Worm (Caenorhabditis elegans) whole organism, L4 larva: ENCODE results near the gene hsp-12.3.

Experiments
- D1046.2 ChIP-seq: fragments of 200-800 bp; sonication (Bioruptor generic); IDR thresholded peaks from 2 replicates; pipeline ENCODE4 v1.3.6; 2022; ENCODE audit warnings: missing genetic modification characterization, missing compliant biosample characterization
- F37D6.2 ChIP-seq: sonication (generic microtip); optimal IDR thresholded peaks from 2 replicates; lab custom pipeline; 2016; ENCODE audit warnings: mild to moderate bottlenecking, missing genetic modification characterization, missing compliant biosample characterization
- F44E2.7 ChIP-seq: fragments of 200-800 bp; sonication (Bioruptor generic); IDR thresholded peaks from 2 replicates; pipeline ENCODE4 v2.1.2; 2022; ENCODE audit warnings: missing genetic modification characterization, missing compliant biosample characterization
- T26A8.4 ChIP-seq: fragments of 200-800 bp; sonication (Bioruptor generic); IDR thresholded peaks from 2 replicates; pipeline ENCODE4 v1.3.6; 2022; ENCODE audit warnings: missing genetic modification characterization, missing compliant biosample characterization
- Y5F2A.4 ChIP-seq: fragments of 200-800 bp; sonication (Bioruptor generic); optimal IDR thresholded peaks from 2 replicates; lab custom pipeline; 2018; ENCODE audit warnings: mild to moderate bottlenecking, missing genetic modification characterization, missing compliant biosample characterization
- Y75B8A.6 ChIP-seq: fragments of 200-800 bp; sonication (Bioruptor generic); IDR thresholded peaks from 2 replicates; pipeline ENCODE4 v1.3.6; 2022; ENCODE audit warnings: missing genetic modification reagents, missing genetic modification characterization, missing compliant biosample characterization
- aha-1 ChIP-seq: fragments of 150-350 bp; peaks from one replicate; lab custom pipeline; 2014; ENCODE audit warnings: missing biosample characterization, missing genetic modification characterization
- aly-2 ChIP-seq: sonication (generic microtip); optimal IDR thresholded peaks from 2 replicates; lab custom pipeline; 2018; ENCODE audit warnings: missing biosample characterization, missing genetic modification characterization
- arid-1 ChIP-seq: fragments of 200-800 bp; sonication (Bioruptor generic); conservative IDR thresholded peaks from 2 replicates; pipeline ENCODE4 v1.3.6; 2022; ENCODE audit warnings: missing genetic modification reagents, missing genetic modification characterization, missing compliant biosample characterization
- attf-4 ChIP-seq: sonication (generic microtip); optimal IDR thresholded peaks from 3 replicates; lab custom pipeline; 2017; ENCODE audit warnings: missing biosample characterization, missing genetic modification characterization
- ceh-20 ChIP-seq: fragments of 200-800 bp; sonication (Bioruptor generic); IDR thresholded peaks from 2 replicates; pipeline ENCODE4 v1.3.6; 2022; ENCODE audit warnings: missing genetic modification reagents, missing genetic modification characterization, missing compliant biosample characterization
- ceh-28 ChIP-seq: fragments of 150-350 bp; optimal IDR thresholded peaks from 2 replicates; lab custom pipeline; 2014; ENCODE audit warnings: missing biosample characterization, missing genetic modification reagents, missing genetic modification characterization
- ceh-32 ChIP-seq: sonication (generic microtip); optimal IDR thresholded peaks from 2 replicates; lab custom pipeline; 2016; ENCODE audit warnings: mild to moderate bottlenecking, missing genetic modification characterization, missing compliant biosample characterization; ENCODE audit not compliant: poor library complexity
- ceh-44 ChIP-seq: fragments of 200-800 bp; sonication (Bioruptor generic); IDR thresholded peaks from 2 replicates; pipeline ENCODE4 v1.3.6; 2022; ENCODE audit warnings: missing genetic modification reagents, missing genetic modification characterization, missing compliant biosample characterization
- ceh-82 ChIP-seq: sonication (generic microtip); optimal IDR thresholded peaks from 2 replicates; lab custom pipeline; 2017; ENCODE audit warnings: missing biosample characterization, missing genetic modification characterization
- ctbp-1 ChIP-seq: fragments of 200-800 bp; sonication (Bioruptor generic); IDR thresholded peaks from 2 replicates; pipeline ENCODE4 v1.3.6; 2022; ENCODE audit warnings: missing genetic modification reagents, missing genetic modification characterization, missing compliant biosample characterization
- daf-16 ChIP-seq, 3 experiments: sonication (generic microtip); optimal IDR thresholded peaks; 2 replicates each; lab custom pipeline; 2016 to 2017; ENCODE audit warnings: missing genetic modification characterization in 3 of 3, missing genetic modification reagents in 3 of 3, mild to moderate bottlenecking in 2 of 3, missing compliant biosample characterization in 2 of 3, missing biosample characterization in 1 of 3, moderate library complexity in 1 of 3
- dmd-6 ChIP-seq: fragments of 200-800 bp; sonication (Bioruptor generic); IDR thresholded peaks from 2 replicates; pipeline ENCODE4 v1.3.6; 2022; ENCODE audit warnings: missing genetic modification reagents, missing genetic modification characterization, missing compliant biosample characterization
- dmd-9 ChIP-seq: fragments of 200-800 bp; sonication (Bioruptor generic); IDR thresholded peaks from 2 replicates; pipeline ENCODE4 v1.3.6; 2022; ENCODE audit warnings: missing genetic modification reagents, missing genetic modification characterization, missing compliant biosample characterization
- gei-8 ChIP-seq: fragments of 200-800 bp; sonication (Bioruptor generic); optimal IDR thresholded peaks from 2 replicates; lab custom pipeline; 2018; ENCODE audit warnings: mild to moderate bottlenecking, missing genetic modification characterization, missing compliant biosample characterization
- jun-1 ChIP-seq: fragments of 150-350 bp; optimal IDR thresholded peaks from 2 replicates; lab custom pipeline; 2014; ENCODE audit warnings: missing biosample characterization, missing genetic modification reagents, missing genetic modification characterization
- lin-29 ChIP-seq: fragments of 200-800 bp; sonication (Bioruptor generic); IDR thresholded peaks from 2 replicates; pipeline ENCODE4 v1.3.6; 2022; ENCODE audit warnings: missing genetic modification reagents, missing genetic modification characterization, missing compliant biosample characterization
- lin-39 ChIP-seq: fragments of 150-350 bp; optimal IDR thresholded peaks from 2 replicates; lab custom pipeline; 2014; ENCODE audit warnings: missing biosample characterization, missing genetic modification reagents, missing genetic modification characterization
- lir-3 ChIP-seq: sonication (generic microtip); optimal IDR thresholded peaks from 2 replicates; lab custom pipeline; 2016; ENCODE audit warnings: mild to moderate bottlenecking, missing genetic modification characterization, missing compliant biosample characterization
- mdl-1 ChIP-seq, 2 experiments: fragments of 150-350 bp in 1 of 2; sonication (generic microtip) in 1 of 2; optimal IDR thresholded peaks; 2 replicates each; lab custom pipeline; 2014 to 2017; ENCODE audit warnings: missing biosample characterization in 2 of 2, missing genetic modification characterization in 2 of 2
- mes-2 ChIP-seq: sonication (generic microtip); optimal IDR thresholded peaks from 2 replicates; lab custom pipeline; 2016; ENCODE audit warnings: missing genotype, mild to moderate bottlenecking, missing genetic modification characterization, missing compliant biosample characterization; ENCODE audit not compliant: poor library complexity, severe bottlenecking
- mxl-2 ChIP-seq: fragments of 200-800 bp; sonication (Bioruptor generic); conservative IDR thresholded peaks from 2 replicates; pipeline ENCODE4 v1.3.6; 2022; ENCODE audit warnings: missing genetic modification reagents, missing genetic modification characterization, missing compliant biosample characterization
- nhr-10 ChIP-seq: fragments of 150-350 bp; optimal IDR thresholded peaks from 2 replicates; lab custom pipeline; 2014; ENCODE audit warnings: missing biosample characterization, missing genetic modification characterization
- nhr-11 ChIP-seq: fragments of 150-350 bp; optimal IDR thresholded peaks from 2 replicates; lab custom pipeline; 2014; ENCODE audit warnings: missing biosample characterization, missing genetic modification characterization
- nhr-111 ChIP-seq: fragments of 200-800 bp; sonication (Bioruptor generic); optimal IDR thresholded peaks from 2 replicates; lab custom pipeline; 2018; ENCODE audit warnings: mild to moderate bottlenecking, missing genetic modification characterization, missing compliant biosample characterization
- nhr-237 ChIP-seq: sonication (generic microtip); optimal IDR thresholded peaks from 2 replicates; lab custom pipeline; 2017; ENCODE audit warnings: missing biosample characterization, missing genetic modification characterization
- nhr-25 ChIP-seq: sonication (generic microtip); optimal IDR thresholded peaks from 2 replicates; lab custom pipeline; 2017; ENCODE audit warnings: missing genetic modification characterization, mild to moderate bottlenecking, missing compliant biosample characterization, antibody characterized with exemption, moderate library complexity, borderline replicate concordance; ENCODE audit not compliant: insufficient read depth
- nhr-28 ChIP-seq: fragments of 150-350 bp; optimal IDR thresholded peaks from 2 replicates; lab custom pipeline; 2014; ENCODE audit warnings: missing biosample characterization, missing genetic modification characterization
- nhr-42 ChIP-seq: fragments of 200-800 bp; sonication (Bioruptor generic); IDR thresholded peaks from 2 replicates; pipeline ENCODE4 v1.3.6; 2022; ENCODE audit warnings: missing genetic modification characterization, missing compliant biosample characterization
- nhr-48 ChIP-seq: sonication (generic microtip); optimal IDR thresholded peaks from 2 replicates; lab custom pipeline; 2016; ENCODE audit warnings: mild to moderate bottlenecking, missing genetic modification characterization, missing compliant biosample characterization
- nhr-77 ChIP-seq: fragments of 150-350 bp; optimal IDR thresholded peaks from 2 replicates; lab custom pipeline; 2014; ENCODE audit warnings: missing biosample characterization, missing genetic modification characterization
- pha-4 ChIP-seq, 2 experiments: fragments of 150-350 bp in 1 of 2; fragments of 200-800 bp in 1 of 2; sonication (Bioruptor generic) in 1 of 2; IDR thresholded peaks in 1 of 2; optimal IDR thresholded peaks in 1 of 2; 2 replicates each; pipeline versions ENCODE4 v1.3.6 to Lab custom; 2014 to 2022; ENCODE audit warnings: missing genetic modification characterization in 2 of 2, missing genetic modification reagents in 2 of 2, missing biosample characterization in 1 of 2, missing compliant biosample characterization in 1 of 2
- saeg-2 ChIP-seq: fragments of 200-800 bp; sonication (Bioruptor generic); IDR thresholded peaks from 2 replicates; pipeline ENCODE4 v1.3.6; 2022; ENCODE audit warnings: missing genetic modification reagents, missing genetic modification characterization, missing compliant biosample characterization
- sdz-12 ChIP-seq: fragments of 200-800 bp; sonication (Bioruptor generic); optimal IDR thresholded peaks from 2 replicates; lab custom pipeline; 2018; ENCODE audit warnings: mild to moderate bottlenecking, missing genetic modification characterization, missing compliant biosample characterization
- skn-1 ChIP-seq: fragments of 150-350 bp; optimal IDR thresholded peaks from 2 replicates; lab custom pipeline; 2014; ENCODE audit warnings: missing biosample characterization, missing genetic modification characterization
- snpc-1.2 ChIP-seq: fragments of 200-800 bp; sonication (Bioruptor generic); IDR thresholded peaks from 2 replicates; pipeline ENCODE4 v1.3.6; 2022; ENCODE audit warnings: missing genetic modification reagents, missing genetic modification characterization, missing compliant biosample characterization
- spr-1 ChIP-seq: sonication (generic microtip); optimal IDR thresholded peaks from 2 replicates; lab custom pipeline; 2016; ENCODE audit warnings: mild to moderate bottlenecking, missing genetic modification characterization, missing compliant biosample characterization
- unc-130 ChIP-seq: sonication (generic microtip); optimal IDR thresholded peaks from 2 replicates; lab custom pipeline; 2016; ENCODE audit warnings: missing genetic modification reagents, missing genetic modification characterization, missing compliant biosample characterization
- unc-39 ChIP-seq: sonication (generic microtip); optimal IDR thresholded peaks from 2 replicates; lab custom pipeline; 2017; ENCODE audit warnings: missing biosample characterization, missing genetic modification characterization
- unc-62 ChIP-seq, 3 experiments: fragments of 150-350 bp in 1 of 3; sonication (generic microtip); optimal IDR thresholded peaks in 2 of 3; peaks in 1 of 3; 1 replicate in 1 of 3; 2 replicates in 2 of 3; lab custom pipeline; 2014 to 2017; ENCODE audit warnings: missing biosample characterization in 3 of 3, missing genetic modification characterization in 3 of 3, missing genetic modification reagents in 3 of 3, missing genotype in 1 of 3
- zfp-2 ChIP-seq: sonication (generic microtip); optimal IDR thresholded peaks from 2 replicates; lab custom pipeline; 2016; ENCODE audit warnings: mild to moderate bottlenecking, missing genetic modification characterization, missing compliant biosample characterization
- zip-11 ChIP-seq: fragments of 200-800 bp; sonication (Bioruptor generic); IDR thresholded peaks from 2 replicates; pipeline ENCODE4 v1.3.6; 2022; ENCODE audit warnings: missing genetic modification characterization, missing compliant biosample characterization

The hsp-12.3 gene

DNA sequence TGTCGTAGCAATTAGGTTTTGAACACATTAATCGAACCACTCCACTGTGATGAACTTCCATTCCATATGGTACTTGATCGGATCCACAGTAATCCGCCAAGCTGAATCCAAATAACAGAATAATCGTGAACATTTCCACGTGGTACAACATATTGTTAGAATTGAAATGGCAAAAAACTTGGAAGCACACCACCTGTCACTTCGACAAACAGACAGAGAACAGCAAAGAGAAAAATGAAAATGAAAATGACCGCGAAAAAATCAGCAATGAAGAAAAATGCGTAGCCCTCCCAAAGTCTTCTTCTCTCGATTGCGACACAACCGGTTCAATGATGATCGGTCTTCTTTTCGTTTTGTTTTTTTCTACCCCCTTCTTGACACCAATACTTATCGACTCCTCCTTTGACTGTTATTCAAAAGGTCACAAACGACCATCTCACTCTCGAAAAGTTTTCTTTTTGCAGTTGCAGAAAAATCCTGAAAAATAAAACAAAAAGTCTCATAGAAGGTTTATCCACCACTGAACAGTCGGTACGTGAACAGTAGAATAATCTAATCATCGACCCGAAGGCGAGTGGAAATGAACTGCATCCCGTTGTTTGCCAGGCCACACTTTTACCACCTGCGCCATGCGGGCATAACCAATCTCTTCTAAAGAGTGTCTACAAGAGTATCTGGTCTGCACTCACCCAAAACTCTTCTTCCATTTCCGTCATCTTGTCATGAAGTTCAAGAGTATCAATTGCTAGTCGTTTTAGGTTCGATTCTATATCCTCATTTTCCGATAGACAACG lies 32.0 kb upstream of the hsp-12.3 start, which contains the start of gene wrt-3 (continued):
- no peak; the same call in 1 of the 2 replicates for TF ChIP-seq dmd-9
- TF ChIP-seq nhr-25 (tag; lab: Kevin White, UChicago) = no peak
- no peak for TF ChIP-seq T26A8.4 (GFP tag; lab: Robert Waterston, UW)
- TF ChIP-seq aly-2 (tag; lab: Kevin White, UChicago) = no peak
- peak; percentile 93 for TF ChIP-seq arid-1 (GFP tag; lab: Robert Waterston, UW)
- TF ChIP-seq Y75B8A.6 (GFP tag; lab: Robert Waterston, UW) = no peak; the same call in 1 of the 2 replicates
- TF ChIP-seq ctbp-1 (GFP tag; lab: Robert Waterston, UW) = no peak; the same call in 1 of the 2 replicates
- no peak for TF ChIP-seq lin-39 (tag; lab: Kevin White, UChicago)
- peak; percentile 96 for TF ChIP-seq snpc-1.2 (GFP tag; lab: Robert Waterston, UW)
- peak; percentile 97 for TF ChIP-seq F44E2.7 (GFP tag; lab: Robert Waterston, UW)
- TF ChIP-seq D1046.2 (GFP tag; lab: Robert Waterston, UW) = peak; percentile 92
- TF ChIP-seq nhr-11 (tag; lab: Kevin White, UChicago) = no peak
- TF ChIP-seq ceh-20 (GFP tag; lab: Robert Waterston, UW) = no peak
- no peak for TF ChIP-seq ceh-28 (tag; lab: Kevin White, UChicago)
- no peak for TF ChIP-seq nhr-10 (tag; lab: Kevin White, UChicago)
- peak; percentile 94 for TF ChIP-seq nhr-111 (GFP tag; lab: Kevin White, UChicago)
- TF ChIP-seq aha-1 = peak; percentile 86
- TF ChIP-seq mdl-1 (tag; optimal IDR thresholded peaks at IDR 0.05; lab: Kevin White, UChicago) = no peak
- TF ChIP-seq zfp-2 (tag; lab: Kevin White, UChicago) = peak; percentile 46
- TF ChIP-seq Y5F2A.4 (GFP tag; lab: Kevin White, UChicago) = peak; percentile 89
- TF ChIP-seq spr-1 (tag; lab: Kevin White, UChicago) = peak; percentile 74
- no peak for TF ChIP-seq jun-1 (tag; lab: Kevin White, UChicago)
- TF ChIP-seq mxl-2 (GFP tag; lab: Robert Waterston, UW) = 0 out of 2 replicates have a peak, but pooled peaks have one; percentile 20
- TF ChIP-seq ceh-32 (tag; lab: Kevin White, UChicago) = peak; percentile 1
- peak; percentile 49; the same call in 1 of the 2 replicates for TF ChIP-seq lin-29 (GFP tag; lab: Robert Waterston, UW)
- TF ChIP-seq unc-39 (tag; lab: Kevin White, UChicago) = no peak
- peak; percentile 67 for TF ChIP-seq unc-130 (GFP tag; lab: Kevin White, UChicago)
- TF ChIP-seq daf-16 (GFP tag; optimal IDR thresholded peaks at IDR 0.05; lab: Kevin White, UChicago) = peak; percentile 71 to 95
- no peak for TF ChIP-seq daf-16 (tag; optimal IDR thresholded peaks at IDR 0.05; lab: Kevin White, UChicago)
- TF ChIP-seq nhr-237 (tag; lab: Kevin White, UChicago) = no peak
- TF ChIP-seq nhr-28 = peak; percentile 13
- no peak for TF ChIP-seq dmd-6 (GFP tag; lab: Robert Waterston, UW)
- peak; percentile 58 for TF ChIP-seq attf-4 (tag; lab: Kevin White, UChicago)
- TF ChIP-seq mes-2 = no peak
- no peak for TF ChIP-seq skn-1 (tag; lab: Kevin White, UChicago)
- peak; percentile 86 for TF ChIP-seq nhr-42
- peak; percentile 76 for TF ChIP-seq nhr-48 (tag; lab: Kevin White, UChicago)
- peak; percentile 80 for TF ChIP-seq lir-3 (tag; lab: Kevin White, UChicago)
- no peak for TF ChIP-seq F37D6.2 (tag; lab: Kevin White, UChicago)
- TF ChIP-seq zip-11 = peak; percentile 79; the same call in 1 of the 2 replicates
- TF ChIP-seq gei-8 (GFP tag; lab: Kevin White, UChicago) = peak; percentile 90
- peak; percentile 88; the same call in 1 of the 2 replicates for TF ChIP-seq ceh-44
- peak; percentile 91 for TF ChIP-seq pha-4 (GFP tag; IDR thresholded peaks at IDR 0.05; lab: Robert Waterston, UW)
- no peak for TF ChIP-seq pha-4 (tag; optimal IDR thresholded peaks at IDR 0.05; lab: Kevin White, UChicago)
- TF ChIP-seq ceh-82 (tag; lab: Kevin White, UChicago) = no peak
- TF ChIP-seq sdz-12 (GFP tag; lab: Kevin White, UChicago) = peak; percentile 93
- TF ChIP-seq unc-62 (GFP tag; optimal IDR thresholded peaks at IDR 0.05 in 1 of 2; lab: Kevin White, UChicago) = peak in 1 of 2 experiments; percentile 82
- TF ChIP-seq unc-62 (tag; optimal IDR thresholded peaks at IDR 0.05; lab: Kevin White, UChicago) = no peak
- TF ChIP-seq nhr-77 (tag; lab: Kevin White, UChicago) = no peak
- no peak; the same call in 1 of the 2 replicates for TF ChIP-seq saeg-2 (GFP tag; lab: Robert Waterston, UW)
